Worm (Caenorhabditis elegans) whole organism, young adult: ENCODE measurements around the gene grl-27.

ENCODE experiments used
- F10E7.11 ChIP-seq: sonication (generic microtip); optimal IDR thresholded peaks from 2 replicates; lab custom pipeline; 2017; ENCODE audit warnings: mild to moderate bottlenecking, missing genetic modification characterization, moderate library complexity, missing compliant biosample characterization
- F49E8.2 ChIP-seq: sonication (generic microtip); optimal IDR thresholded peaks from 3 replicates; lab custom pipeline; 2017; ENCODE audit warnings: missing genetic modification characterization, mild to moderate bottlenecking, missing compliant biosample characterization, antibody characterized with exemption, moderate library complexity; ENCODE audit not compliant: insufficient read depth
- ama-1 ChIP-seq, 3 experiments: fragments of 150-350 bp in 1 of 3; sonication (generic microtip) in 2 of 3; optimal IDR thresholded peaks; 2 replicates each; lab custom pipeline; 2014 to 2018; ENCODE audit warnings: missing biosample characterization in 2 of 3, missing genetic modification characterization in 2 of 3, missing genetic modification reagents in 2 of 3
- attf-6 ChIP-seq: fragments of 200-800 bp; sonication (Bioruptor generic); IDR thresholded peaks from 2 replicates; pipeline ENCODE4 v1.3.6; 2022; ENCODE audit warnings: missing genetic modification reagents, missing genetic modification characterization, missing compliant biosample characterization
- egl-44 ChIP-seq: fragments of 200-800 bp; sonication (Bioruptor generic); IDR thresholded peaks from 2 replicates; pipeline ENCODE4 v1.3.6; 2022; ENCODE audit warnings: missing genetic modification reagents, missing genetic modification characterization, missing compliant biosample characterization
- egrh-3 ChIP-seq: fragments of 200-800 bp; sonication (Bioruptor generic); IDR thresholded peaks from 2 replicates; pipeline ENCODE4 v1.3.6; 2022; ENCODE audit warnings: missing genetic modification reagents, missing genetic modification characterization, missing compliant biosample characterization
- gei-17 ChIP-seq: fragments of 200-800 bp; sonication (Bioruptor generic); optimal IDR thresholded peaks from 2 replicates; lab custom pipeline; 2018; ENCODE audit warnings: mild to moderate bottlenecking, missing genetic modification characterization, missing compliant biosample characterization
- hlh-12 ChIP-seq: sonication (generic microtip); optimal IDR thresholded peaks from 2 replicates; lab custom pipeline; 2016; ENCODE audit warnings: missing genetic modification characterization, missing compliant biosample characterization
- lin-35 ChIP-seq, 3 experiments: fragments of 150-350 bp in 2 of 3; sonication (generic microtip) in 1 of 3; optimal IDR thresholded peaks; 2 replicates each; lab custom pipeline; 2014 to 2018; ENCODE audit warnings: missing biosample characterization in 3 of 3, missing genetic modification characterization in 3 of 3, missing genetic modification reagents in 3 of 3
- mxl-1 ChIP-seq: sonication (generic microtip); optimal IDR thresholded peaks from 2 replicates; lab custom pipeline; 2016; ENCODE audit warnings: missing genetic modification characterization, missing compliant biosample characterization
- pha-4 ChIP-seq: fragments of 150-350 bp; sonication (generic microtip); optimal IDR thresholded peaks from 2 replicates; lab custom pipeline; 2014; ENCODE audit warnings: missing biosample characterization, missing genetic modification reagents, missing genetic modification characterization
- sea-2 ChIP-seq: fragments of 200-800 bp; sonication (Bioruptor generic); IDR thresholded peaks from 2 replicates; pipeline ENCODE4 v1.3.6; 2022; ENCODE audit warnings: missing genetic modification characterization, missing compliant biosample characterization
- snpc-1.3 ChIP-seq: sonication (generic microtip); optimal IDR thresholded peaks from 2 replicates; lab custom pipeline; 2017; ENCODE audit warnings: missing genetic modification characterization, mild to moderate bottlenecking, missing compliant biosample characterization, antibody characterized with exemption, moderate library complexity, missing genotype, missing genetic modification reagents; ENCODE audit not compliant: insufficient read depth
- snpc-4 ChIP-seq, 5 experiments: fragments of 150-350 bp in 1 of 5; sonication (generic microtip) in 4 of 5; optimal IDR thresholded peaks; 2 replicates each; lab custom pipeline; 2014 to 2018; ENCODE audit warnings: missing genetic modification characterization in 5 of 5, missing biosample characterization in 3 of 5, antibody characterized with exemption in 2 of 5, mild to moderate bottlenecking in 2 of 5, missing compliant biosample characterization in 2 of 5, missing genotype in 2 of 5, moderate library complexity in 2 of 5, missing genetic modification reagents in 1 of 5

ce11 chrV:3543344-3543743 is 32.3 kb downstream of the grl-27 start, which contains the start of gene nhr-222:
- TF ChIP-seq pha-4 (tag; lab: Kevin White, UChicago) (no peak), attf-6 (GFP tag; lab: Robert Waterston, UW) (no peak), lin-35 (GFP tag; optimal IDR thresholded peaks at IDR 0.05; lab: Kevin White, UChicago) (no peak), sea-2 (no peak), ama-1 (optimal IDR thresholded peaks at IDR 0.05; lab: Kevin White, UChicago) (no peak), ama-1 (GFP tag; optimal IDR thresholded peaks at IDR 0.05; lab: Kevin White, UChicago) (no peak), F10E7.11 (no peak), mxl-1 (tag; lab: Kevin White, UChicago) (no peak), hlh-12 (no peak), gei-17 (GFP tag; lab: Kevin White, UChicago) (no peak), egl-44 (GFP tag; lab: Robert Waterston, UW) (no peak), egrh-3 (GFP tag; lab: Robert Waterston, UW) (no peak), F49E8.2 (tag; lab: Kevin White, UChicago) (no peak), snpc-4 (GFP tag; optimal IDR thresholded peaks at IDR 0.05; lab: Kevin White, UChicago) (no peak), snpc-4 (tag; optimal IDR thresholded peaks at IDR 0.05; lab: Kevin White, UChicago) (no peak), snpc-1.3 (no peak)
